Worm (Caenorhabditis elegans): ENCODE measurements around the gene fbxa-45.
"Not testable (repeated sequence)": the region's sequence is repeated elsewhere in the genome, so short reads cannot be mapped to it uniquely, and the experiment has no call there.

Gene fbxa-45

ce11 chrV:16899355-16899754 is at the start of gene fbxa-45:
TSS of gene fbxa-45 (minus strand) at chrV:16899455.
- TF ChIP-seq ztf-29 (GFP tag; IDR thresholded peaks at IDR 0.05) = no peak
- TF ChIP-seq ref-1 (GFP tag; conservative IDR thresholded peaks at IDR 0.05) = no peak

- TF ChIP-seq cog-1 (tag; optimal IDR thresholded peaks at IDR 0.05); flt-1 (GFP tag; IDR thresholded peaks at IDR 0.05); med-1 (GFP tag; optimal IDR thresholded peaks at IDR 0.05; ENCODE audit: insufficient read depth): not testable (repeated sequence)
Observed at ce11 chrV:16948011-16948410, 48.8 kb upstream of the fbxa-45 start, which contains the start of gene fbxa-112. TSS of gene fbxa-112 (minus strand) at chrV:16948111.

- TF ChIP-seq flt-1 (GFP tag; IDR thresholded peaks at IDR 0.05); ztf-23 (GFP tag; IDR thresholded peaks at IDR 0.05); med-1 (GFP tag; optimal IDR thresholded peaks at IDR 0.05; ENCODE audit: insufficient read depth): not testable (repeated sequence)
Observed at ce11 chrV:16938731-16939130, 39.5 kb upstream of the fbxa-45 start, which contains the start of gene fbxa-148. TSS of gene fbxa-148 (plus strand) at chrV:16939031.

ce11 chrV:16927345-16927744 is 28.1 kb upstream of the fbxa-45 start, which contains the start of gene Y102A5C.36:
TSS of gene Y102A5C.36 (minus strand) at chrV:16927445.
- TF ChIP-seq ref-1 (GFP tag; conservative IDR thresholded peaks at IDR 0.05) = no peak
- TF ChIP-seq klf-2 (GFP tag; conservative IDR thresholded peaks at IDR 0.05) = no peak
- no peak for TF ChIP-seq ztf-23 (GFP tag; IDR thresholded peaks at IDR 0.05)
- TF ChIP-seq cog-1 (tag; optimal IDR thresholded peaks at IDR 0.05) = no peak
- TF ChIP-seq flt-1 (GFP tag; IDR thresholded peaks at IDR 0.05) = no peak
- TF ChIP-seq tab-1 (GFP tag; IDR thresholded peaks at IDR 0.05) = no peak
- no peak for TF ChIP-seq T22C8.4 (GFP tag; IDR thresholded peaks at IDR 0.05)
- no peak for TF ChIP-seq ztf-29 (GFP tag; IDR thresholded peaks at IDR 0.05)
- TF ChIP-seq med-1 (GFP tag; optimal IDR thresholded peaks at IDR 0.05; ENCODE audit: insufficient read depth) = no peak

ce11 chrV:16921952-16922351 is 22.7 kb upstream of the fbxa-45 start, which contains the start of gene Y102A5C.4:
TSS of gene Y102A5C.4 (plus strand) at chrV:16922252.
- no peak for TF ChIP-seq flt-1 (GFP tag; IDR thresholded peaks at IDR 0.05)
- TF ChIP-seq cog-1 (tag; optimal IDR thresholded peaks at IDR 0.05) = no peak
- no peak for TF ChIP-seq ztf-29 (GFP tag; IDR thresholded peaks at IDR 0.05)
- no peak for TF ChIP-seq klf-2 (GFP tag; conservative IDR thresholded peaks at IDR 0.05)
- TF ChIP-seq T22C8.4 (GFP tag; IDR thresholded peaks at IDR 0.05) = no peak
- no peak for TF ChIP-seq med-1 (GFP tag; optimal IDR thresholded peaks at IDR 0.05; ENCODE audit: insufficient read depth)
- TF ChIP-seq tab-1 (GFP tag; IDR thresholded peaks at IDR 0.05) = no peak
- TF ChIP-seq ref-1 (GFP tag; conservative IDR thresholded peaks at IDR 0.05) = no peak
- no peak for TF ChIP-seq ztf-23 (GFP tag; IDR thresholded peaks at IDR 0.05)

- no peak for TF ChIP-seq cog-1 (tag; optimal IDR thresholded peaks at IDR 0.05)
- TF ChIP-seq tab-1 (GFP tag; IDR thresholded peaks at IDR 0.05) = no peak
- TF ChIP-seq flt-1 (GFP tag; IDR thresholded peaks at IDR 0.05) = no peak
- no peak for TF ChIP-seq ztf-23 (GFP tag; IDR thresholded peaks at IDR 0.05)
- no peak for TF ChIP-seq ref-1 (GFP tag; conservative IDR thresholded peaks at IDR 0.05)
- TF ChIP-seq ztf-29 (GFP tag; IDR thresholded peaks at IDR 0.05) = no peak
- TF ChIP-seq med-1 (GFP tag; optimal IDR thresholded peaks at IDR 0.05; ENCODE audit: insufficient read depth) = no peak
- TF ChIP-seq T22C8.4 (GFP tag; IDR thresholded peaks at IDR 0.05) = no peak
- no peak for TF ChIP-seq klf-2 (GFP tag; conservative IDR thresholded peaks at IDR 0.05)
Observed at ce11 chrV:16919675-16920074, 20.4 kb upstream of the fbxa-45 start.

ce11 chrV:16918378-16918777 is 19.1 kb upstream of the fbxa-45 start, which contains the start of the genes fbxa-206 and Y102A5C.2:
TSS of gene fbxa-206 (minus strand) at chrV:16918478.
TSS of gene Y102A5C.2 (plus strand) at chrV:16918731.
- TF ChIP-seq cog-1 (tag; optimal IDR thresholded peaks at IDR 0.05) = no peak
- no peak for TF ChIP-seq T22C8.4 (GFP tag; IDR thresholded peaks at IDR 0.05)
- TF ChIP-seq ztf-23 (GFP tag; IDR thresholded peaks at IDR 0.05) = no peak
- no peak for TF ChIP-seq ztf-29 (GFP tag; IDR thresholded peaks at IDR 0.05)
- TF ChIP-seq ref-1 (GFP tag; conservative IDR thresholded peaks at IDR 0.05) = no peak
- no peak for TF ChIP-seq klf-2 (GFP tag; conservative IDR thresholded peaks at IDR 0.05)
- TF ChIP-seq med-1 (GFP tag; optimal IDR thresholded peaks at IDR 0.05; ENCODE audit: insufficient read depth) = no peak
- no peak for TF ChIP-seq flt-1 (GFP tag; IDR thresholded peaks at IDR 0.05)
- no peak for TF ChIP-seq tab-1 (GFP tag; IDR thresholded peaks at IDR 0.05)

ce11 chrV:16916079-16916478 is 16.8 kb upstream of the fbxa-45 start, which contains the start of gene F09C6.10:
TSS of gene F09C6.10 (minus strand) at chrV:16916179.
- TF ChIP-seq T22C8.4 (GFP tag; IDR thresholded peaks at IDR 0.05) = no peak
- TF ChIP-seq med-1 (GFP tag; optimal IDR thresholded peaks at IDR 0.05; ENCODE audit: insufficient read depth) = no peak
- TF ChIP-seq flt-1 (GFP tag; IDR thresholded peaks at IDR 0.05) = no peak
- no peak for TF ChIP-seq ztf-23 (GFP tag; IDR thresholded peaks at IDR 0.05)
- no peak for TF ChIP-seq klf-2 (GFP tag; conservative IDR thresholded peaks at IDR 0.05)
- no peak for TF ChIP-seq cog-1 (tag; optimal IDR thresholded peaks at IDR 0.05)
- no peak for TF ChIP-seq ztf-29 (GFP tag; IDR thresholded peaks at IDR 0.05)

ce11 chrV:16911934-16912333 is 12.7 kb upstream of the fbxa-45 start, which contains the start of gene nhr-116:
TSS of gene nhr-116 (plus strand) at chrV:16912234.
- TF ChIP-seq ztf-29 (GFP tag; IDR thresholded peaks at IDR 0.05) (no peak), flt-1 (GFP tag; IDR thresholded peaks at IDR 0.05) (no peak), ztf-23 (GFP tag; IDR thresholded peaks at IDR 0.05) (no peak), cog-1 (tag; optimal IDR thresholded peaks at IDR 0.05) (no peak), klf-2 (GFP tag; conservative IDR thresholded peaks at IDR 0.05) (no peak), med-1 (GFP tag; optimal IDR thresholded peaks at IDR 0.05; ENCODE audit: insufficient read depth) (no peak), ref-1 (GFP tag; conservative IDR thresholded peaks at IDR 0.05) (no peak), T22C8.4 (GFP tag; IDR thresholded peaks at IDR 0.05) (no peak), tab-1 (GFP tag; IDR thresholded peaks at IDR 0.05) (no peak)

- no peak for TF ChIP-seq T22C8.4 (GFP tag; IDR thresholded peaks at IDR 0.05)
- no peak for TF ChIP-seq klf-2 (GFP tag; conservative IDR thresholded peaks at IDR 0.05)
- no peak for TF ChIP-seq ztf-23 (GFP tag; IDR thresholded peaks at IDR 0.05)
- TF ChIP-seq flt-1 (GFP tag; IDR thresholded peaks at IDR 0.05) = no peak
- no peak for TF ChIP-seq ztf-29 (GFP tag; IDR thresholded peaks at IDR 0.05)
- TF ChIP-seq ref-1 (GFP tag; conservative IDR thresholded peaks at IDR 0.05) = no peak
- no peak for TF ChIP-seq cog-1 (tag; optimal IDR thresholded peaks at IDR 0.05)
- no peak for TF ChIP-seq med-1 (GFP tag; optimal IDR thresholded peaks at IDR 0.05; ENCODE audit: insufficient read depth)
- TF ChIP-seq tab-1 (GFP tag; IDR thresholded peaks at IDR 0.05) = no peak
Observed at ce11 chrV:16911294-16911693, 12.0 kb upstream of the fbxa-45 start.

All from whole organism, midembryonic.